Fruit fly (Drosophila melanogaster) whole organism, prepupa: ENCODE data around the gene cerv.

ENCODE experiments used
- CG10631 ChIP-seq: fragments of 200-800 bp; sonication (Bioruptor generic); optimal IDR thresholded peaks from 2 replicates; lab custom pipeline; 2016; ENCODE audit warnings: missing biosample characterization, missing genetic modification characterization
- CG11762 ChIP-seq: fragments of 200-800 bp; sonication (Bioruptor generic); optimal IDR thresholded peaks from 3 replicates; lab custom pipeline; 2016; ENCODE audit warnings: missing biosample characterization, missing genetic modification characterization; ENCODE audit not compliant: insufficient read depth
- CG11902 ChIP-seq: fragments of 200-800 bp; sonication (Bioruptor generic); optimal IDR thresholded peaks from 3 replicates; lab custom pipeline; 2016; ENCODE audit warnings: missing biosample characterization, missing genetic modification characterization
- CG15336 ChIP-seq: fragments of 200-800 bp; sonication (Bioruptor generic); IDR thresholded peaks from 2 replicates; pipeline ENCODE4 v1.3.6; 2022; ENCODE audit warnings: missing biosample characterization, missing genetic modification characterization
- CG1621 ChIP-seq: fragments of 200-800 bp; sonication (Bioruptor generic); optimal IDR thresholded peaks from 3 replicates; lab custom pipeline; 2018; ENCODE audit warnings: missing biosample characterization, mild to moderate bottlenecking, missing genetic modification characterization
- CG16779 ChIP-seq: fragments of 200-800 bp; sonication (Bioruptor generic); optimal IDR thresholded peaks from 3 replicates; lab custom pipeline; 2017; ENCODE audit warnings: missing biosample characterization, mild to moderate bottlenecking, missing genetic modification characterization
- CG31627 ChIP-seq: fragments of 200-800 bp; sonication (Bioruptor generic); optimal IDR thresholded peaks from 3 replicates; lab custom pipeline; 2016; ENCODE audit warnings: missing biosample characterization, missing genetic modification characterization
- CG32006 ChIP-seq: fragments of 200-800 bp; sonication (Bioruptor generic); optimal IDR thresholded peaks from 3 replicates; lab custom pipeline; 2017; ENCODE audit warnings: missing biosample characterization, mild to moderate bottlenecking, missing genetic modification characterization
- CG3919 ChIP-seq: fragments of 200-800 bp; sonication (Bioruptor generic); optimal IDR thresholded peaks from 3 replicates; lab custom pipeline; 2016; ENCODE audit warnings: missing biosample characterization, missing genetic modification characterization
- CG4318 ChIP-seq: fragments of 200-800 bp; sonication (Bioruptor generic); optimal IDR thresholded peaks from 3 replicates; lab custom pipeline; 2017; ENCODE audit warnings: missing biosample characterization, mild to moderate bottlenecking, missing genetic modification characterization
- CG6163 ChIP-seq: fragments of 200-800 bp; sonication (Bioruptor generic); IDR thresholded peaks from 3 replicates; pipeline ENCODE4 v1.3.6; 2022; ENCODE audit warnings: missing biosample characterization, missing genetic modification characterization
- CG6276 ChIP-seq: fragments of 200-800 bp; sonication (Bioruptor generic); optimal IDR thresholded peaks from 2 replicates; lab custom pipeline; 2017; ENCODE audit warnings: missing biosample characterization, mild to moderate bottlenecking, missing genetic modification characterization
- CG6808 ChIP-seq: fragments of 200-800 bp; sonication (Bioruptor generic); optimal IDR thresholded peaks from 3 replicates; lab custom pipeline; 2017; ENCODE audit warnings: missing biosample characterization, missing genetic modification characterization, mild to moderate bottlenecking, moderate library complexity, missing genetic modification reagents
- CG6854 ChIP-seq: fragments of 200-800 bp; sonication (Bioruptor generic); optimal IDR thresholded peaks from 2 replicates; lab custom pipeline; 2017; ENCODE audit warnings: missing biosample characterization, mild to moderate bottlenecking, missing genetic modification characterization
- CG8119 ChIP-seq: fragments of 200-800 bp; sonication (Bioruptor generic); IDR thresholded peaks from 3 replicates; pipeline ENCODE4 v1.3.6; 2022; ENCODE audit warnings: missing biosample characterization, missing genetic modification characterization
- CG8319 ChIP-seq: fragments of 200-800 bp; sonication (Bioruptor generic); optimal IDR thresholded peaks from 3 replicates; lab custom pipeline; 2016; ENCODE audit warnings: missing biosample characterization, missing genetic modification characterization
- CG8632 ChIP-seq: fragments of 200-800 bp; sonication (Bioruptor generic); optimal IDR thresholded peaks from 3 replicates; lab custom pipeline; 2016; ENCODE audit warnings: missing biosample characterization, missing genetic modification characterization
- Eip78C ChIP-seq: fragments of 200-800 bp; sonication (Bioruptor generic); peaks from one replicate; lab custom pipeline; 2016; ENCODE audit warnings: missing biosample characterization, missing genetic modification characterization
- Gug ChIP-seq: fragments of 200-800 bp; sonication (Bioruptor generic); IDR thresholded peaks from 2 replicates; pipeline ENCODE4 v1.3.6; 2022; ENCODE audit warnings: missing biosample characterization, missing genetic modification characterization
- Hr4 ChIP-seq: fragments of 200-800 bp; sonication (Bioruptor generic); optimal IDR thresholded peaks from 3 replicates; lab custom pipeline; 2016; ENCODE audit warnings: missing biosample characterization, missing genetic modification characterization
- Lpt ChIP-seq: fragments of 200-800 bp; sonication (Bioruptor generic); optimal IDR thresholded peaks from 3 replicates; lab custom pipeline; 2016; ENCODE audit warnings: missing biosample characterization, missing genetic modification characterization
- Met ChIP-seq: fragments of 200-800 bp; sonication (Bioruptor generic); optimal IDR thresholded peaks from 3 replicates; lab custom pipeline; 2016; ENCODE audit warnings: missing biosample characterization, missing genetic modification characterization
- OdsH ChIP-seq: fragments of 200-800 bp; sonication (Bioruptor generic); optimal IDR thresholded peaks from 3 replicates; lab custom pipeline; 2016; ENCODE audit warnings: missing biosample characterization, missing genetic modification characterization
- Sox14 ChIP-seq: fragments of 200-800 bp; sonication (Bioruptor generic); optimal IDR thresholded peaks from 3 replicates; lab custom pipeline; 2016; ENCODE audit warnings: missing biosample characterization, missing genetic modification characterization
- Sox15 ChIP-seq: fragments of 200-800 bp; sonication (Bioruptor generic); optimal IDR thresholded peaks from 3 replicates; lab custom pipeline; 2016; ENCODE audit warnings: missing biosample characterization, missing genetic modification characterization
- achi ChIP-seq: fragments of 200-800 bp; sonication (Bioruptor generic); optimal IDR thresholded peaks from 3 replicates; lab custom pipeline; 2016; ENCODE audit warnings: missing biosample characterization, missing genetic modification characterization
- acj6 ChIP-seq: fragments of 200-800 bp; sonication (Bioruptor generic); optimal IDR thresholded peaks from 3 replicates; lab custom pipeline; 2016; ENCODE audit warnings: missing biosample characterization, missing genetic modification characterization
- dac ChIP-seq: fragments of 200-800 bp; sonication (Bioruptor generic); optimal IDR thresholded peaks from 2 replicates; lab custom pipeline; 2017; ENCODE audit warnings: missing biosample characterization, mild to moderate bottlenecking, missing genetic modification characterization
- dsx ChIP-seq: fragments of 200-800 bp; optimal IDR thresholded peaks from 3 replicates; lab custom pipeline; 2019; ENCODE audit warnings: missing biosample characterization, mild to moderate bottlenecking, missing genetic modification characterization, moderate library complexity; ENCODE audit not compliant: poor library complexity, severe bottlenecking
- eg ChIP-seq: fragments of 200-800 bp; sonication (Bioruptor generic); IDR thresholded peaks from 3 replicates; pipeline ENCODE4 v1.3.6; 2022; ENCODE audit warnings: missing biosample characterization, missing genetic modification characterization
- fd85E ChIP-seq: fragments of 200-800 bp; sonication (Bioruptor generic); optimal IDR thresholded peaks from 3 replicates; lab custom pipeline; 2016; ENCODE audit warnings: missing biosample characterization, missing genetic modification characterization
- fkh ChIP-seq: fragments of 200-800 bp; sonication (Bioruptor generic); optimal IDR thresholded peaks from 3 replicates; lab custom pipeline; 2017; ENCODE audit warnings: missing biosample characterization, mild to moderate bottlenecking, missing genetic modification characterization, moderate library complexity
- pdm3 ChIP-seq: fragments of 200-800 bp; sonication (Bioruptor generic); optimal IDR thresholded peaks from 3 replicates; lab custom pipeline; 2016; ENCODE audit warnings: missing biosample characterization, missing genetic modification characterization
- salr ChIP-seq, 2 experiments: fragments of 200-800 bp; sonication (Bioruptor generic); optimal IDR thresholded peaks; 3 replicates each; lab custom pipeline; 2016 to 2018; ENCODE audit warnings: missing biosample characterization in 2 of 2, missing genetic modification characterization in 2 of 2, mild to moderate bottlenecking in 1 of 2
- ss ChIP-seq, 2 experiments: fragments of 200-800 bp; sonication (Bioruptor generic); optimal IDR thresholded peaks; 2 replicates in 1 of 2; 3 replicates in 1 of 2; lab custom pipeline; 2017 to 2018; ENCODE audit warnings: mild to moderate bottlenecking in 2 of 2, missing biosample characterization in 2 of 2, missing genetic modification characterization in 2 of 2, moderate library complexity in 1 of 2
- svp ChIP-seq: fragments of 200-800 bp; sonication (Bioruptor generic); peaks from one replicate; lab custom pipeline; 2016; ENCODE audit warnings: missing biosample characterization, missing genetic modification characterization
- vri ChIP-seq: fragments of 200-800 bp; sonication (Bioruptor generic); optimal IDR thresholded peaks from 3 replicates; lab custom pipeline; 2016; ENCODE audit warnings: missing biosample characterization, mild to moderate bottlenecking, missing genetic modification characterization

The cerv gene

DNA sequence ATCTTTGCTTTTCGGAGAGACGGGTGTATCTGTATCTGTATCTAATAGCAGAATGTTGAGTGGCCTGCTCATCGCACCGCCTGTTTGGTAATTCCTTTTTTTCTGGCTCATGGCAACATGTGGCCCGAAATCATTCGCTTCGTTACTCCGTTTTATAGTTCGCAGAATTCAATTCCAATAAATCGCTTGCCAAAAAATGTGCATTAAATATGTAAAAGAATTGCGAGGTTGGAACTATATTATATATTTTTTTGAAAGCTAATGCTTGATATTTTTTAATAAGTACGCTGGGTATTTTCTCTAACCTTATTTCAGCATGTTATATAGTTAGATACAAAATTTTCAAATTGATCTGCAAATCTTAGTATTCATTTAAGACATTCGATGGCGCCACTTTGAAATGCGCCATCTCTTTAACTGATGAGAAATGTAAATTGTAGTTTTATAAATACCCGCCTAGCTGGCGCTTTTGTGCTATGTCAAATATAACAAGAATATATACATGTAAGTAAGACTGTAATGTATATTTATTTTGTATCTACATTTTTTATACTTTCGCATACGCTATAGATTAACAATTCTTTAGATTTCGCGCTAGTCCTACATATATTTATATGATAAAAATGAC is 16.4 kb upstream of the cerv start (continued):
- TF ChIP-seq CG8632 (GFP tag; lab: Kevin White, UChicago), result no peak
- TF ChIP-seq CG31627 (GFP tag; lab: Kevin White, UChicago), result peak; percentile 49
- TF ChIP-seq fkh, result no peak
- no peak for TF ChIP-seq CG6276 (GFP tag; lab: Kevin White, UChicago)
- no peak for TF ChIP-seq dac (GFP tag; lab: Kevin White, UChicago)
- no peak for TF ChIP-seq CG16779
- TF ChIP-seq svp (GFP tag; lab: Kevin White, UChicago), result peak; percentile 38
- peak; percentile 19 for TF ChIP-seq Met (GFP tag; lab: Kevin White, UChicago)
- no peak for TF ChIP-seq CG3919 (GFP tag; lab: Kevin White, UChicago)
- TF ChIP-seq dsx, result no peak
- TF ChIP-seq CG15336 (GFP tag; lab: Robert Waterston, UW), result no peak; the same call in 1 of the 2 replicates
- TF ChIP-seq, all 60 proteins: peak for 10

DNA sequence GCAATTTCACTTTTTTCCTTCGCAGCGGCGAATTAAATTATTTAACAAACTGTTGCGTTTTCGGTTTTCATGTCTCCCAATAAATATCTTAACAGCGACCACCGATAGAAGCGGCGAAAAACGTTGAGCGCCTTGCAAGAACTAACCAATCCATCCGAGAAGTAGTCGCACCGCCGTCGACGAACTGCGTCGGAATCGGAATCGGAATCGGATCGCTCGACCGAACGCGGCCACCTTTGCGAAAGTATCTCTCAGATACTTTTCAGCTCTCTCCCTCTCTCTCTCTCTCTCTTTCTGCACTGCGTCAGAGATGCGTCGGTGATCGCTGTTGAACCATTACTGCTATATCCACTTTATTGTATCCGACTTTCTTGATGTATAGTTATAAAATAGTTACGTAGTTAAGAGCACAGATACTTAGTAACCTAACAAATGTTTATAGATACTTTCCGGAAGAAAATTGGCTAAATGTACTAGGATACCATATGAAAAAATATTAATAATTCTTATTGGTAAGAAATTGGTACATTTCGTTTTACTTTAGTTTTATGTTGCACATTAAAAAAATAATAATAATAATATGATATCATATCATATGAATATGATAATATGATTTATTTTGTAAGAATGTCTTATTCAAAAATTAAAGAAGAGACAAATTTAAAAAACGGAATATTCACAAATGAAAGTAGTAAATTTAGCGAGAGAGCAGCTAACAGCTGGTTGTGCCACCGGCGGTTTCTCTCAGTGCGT is 15.7 kb upstream of the cerv start, which contains the start of gene Chsy:
TSS of gene Chsy (minus strand) at position 58 of the 753 bp plus-strand sequence.
- TF ChIP-seq CG15336 (GFP tag; lab: Robert Waterston, UW) (peak; percentile 7; the same call in 1 of the 2 replicates), CG3919 (GFP tag; lab: Kevin White, UChicago) (no peak), CG10631 (GFP tag; lab: Kevin White, UChicago) (peak; percentile 44), ss (GFP tag; optimal IDR thresholded peaks at IDR 0.05; lab: Kevin White, UChicago) (no peak), CG8119 (GFP tag; lab: Robert Waterston, UW) (peak; percentile 36; the same call in 1 of the 3 replicates), pdm3 (GFP tag; lab: Kevin White, UChicago) (no peak), vri (GFP tag; lab: Kevin White, UChicago) (peak; percentile 40), dac (GFP tag; lab: Kevin White, UChicago) (no peak), Eip78C (GFP tag; lab: Kevin White, UChicago) (peak; percentile 66), CG8319 (GFP tag; lab: Kevin White, UChicago) (no peak), CG1621 (no peak), CG4318 (GFP tag; lab: Kevin White, UChicago) (peak; percentile 0), Lpt (GFP tag; lab: Kevin White, UChicago) (no peak), CG8632 (GFP tag; lab: Kevin White, UChicago) (peak; percentile 34), Sox14 (GFP tag; lab: Kevin White, UChicago) (no peak), CG11762 (no peak), acj6 (GFP tag; lab: Kevin White, UChicago) (peak; percentile 24), fd85E (GFP tag; lab: Kevin White, UChicago) (no peak), CG32006 (peak; percentile 46), CG16779 (peak; percentile 9), CG6163 (GFP tag; lab: Robert Waterston, UW) (peak; percentile 55), CG6854 (GFP tag; lab: Kevin White, UChicago) (no peak), eg (GFP tag; lab: Robert Waterston, UW) (0 out of 3 replicates have a peak, but pooled peaks have one; percentile 23), CG6808 (GFP tag; lab: Kevin White, UChicago) (peak; percentile 36), Gug (GFP tag; lab: Robert Waterston, UW) (0 out of 2 replicates have a peak, but pooled peaks have one; percentile 11), achi (GFP tag; lab: Kevin White, UChicago) (peak; percentile 17), dsx (no peak), CG11902 (GFP tag; lab: Kevin White, UChicago) (no peak), salr (GFP tag; optimal IDR thresholded peaks at IDR 0.05; lab: Kevin White, UChicago) (peak in 1 of 2 experiments; percentile 36), Sox15 (GFP tag; lab: Kevin White, UChicago) (no peak), svp (GFP tag; lab: Kevin White, UChicago) (peak; percentile 86), OdsH (GFP tag; lab: Kevin White, UChicago) (peak; percentile 6), Hr4 (GFP tag; lab: Kevin White, UChicago) (no peak)
